Fruit fly (Drosophila melanogaster): ENCODE data around the gene Mat89Ba.

Mat89Ba gene

DNA sequence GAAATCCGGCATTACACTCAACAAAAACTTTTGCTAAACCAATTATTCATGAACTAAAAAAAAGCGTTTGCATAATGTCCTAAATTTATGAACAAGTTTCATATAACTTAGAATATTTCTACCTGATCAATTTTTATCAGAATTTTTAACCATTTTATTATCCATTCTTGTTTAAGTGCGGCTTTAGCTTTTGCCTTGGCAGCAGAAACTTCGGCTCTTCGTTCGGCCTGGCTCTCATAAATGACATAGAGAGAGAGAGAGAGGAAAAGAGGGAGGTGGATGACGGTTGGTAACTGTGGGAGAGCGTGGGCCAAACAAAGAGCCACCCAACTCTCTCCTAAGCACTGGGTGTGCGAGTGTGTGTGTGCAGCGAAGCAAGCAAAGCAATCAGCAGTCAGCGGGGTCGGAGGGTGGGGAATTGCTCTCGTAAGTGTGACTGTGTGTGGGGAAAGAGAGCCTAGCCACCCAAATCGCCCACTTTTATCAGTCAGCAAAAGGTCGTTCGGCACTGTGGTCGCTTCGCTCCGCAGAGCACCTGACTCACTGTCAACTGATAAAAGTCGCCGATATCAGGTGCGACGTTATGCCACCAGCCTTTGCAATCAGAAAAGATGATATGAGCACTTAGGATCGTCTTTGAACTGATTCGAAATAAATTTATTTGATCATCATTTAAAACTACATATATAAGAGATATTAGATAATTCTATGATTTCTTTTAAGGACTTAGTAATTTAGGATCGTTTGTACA lies 47.6 kb downstream of the Mat89Ba start (continued):
- no peak for TF ChIP-seq E2f1 (GFP tag; IDR thresholded peaks at IDR 0.05)
- TF ChIP-seq jing (GFP tag; optimal IDR thresholded peaks at IDR 0.05), result peak; percentile 92
- peak; percentile 98 for TF ChIP-seq ATbp (GFP tag; optimal IDR thresholded peaks at IDR 0.05)
- TF ChIP-seq CG11695 (GFP tag; IDR thresholded peaks at IDR 0.05), result no peak
- peak; percentile 98 for TF ChIP-seq lilli (GFP tag; optimal IDR thresholded peaks at IDR 0.05)
- TF ChIP-seq usp (GFP tag; optimal IDR thresholded peaks at IDR 0.05), result no peak
- peak; percentile 77 for TF ChIP-seq ac (GFP tag; optimal IDR thresholded peaks at IDR 0.05)
- TF ChIP-seq CG12219 (GFP tag; optimal IDR thresholded peaks at IDR 0.05), result peak; percentile 95
- TF ChIP-seq CG12942 (GFP tag; optimal IDR thresholded peaks at IDR 0.05), result peak; percentile 92
- peak; percentile 88 for TF ChIP-seq CG6654 (GFP tag; optimal IDR thresholded peaks at IDR 0.05)
- peak; percentile 98 for TF ChIP-seq CG18262 (tag; optimal IDR thresholded peaks at IDR 0.05)
- peak; percentile 89 for TF ChIP-seq Ets97D (GFP tag; optimal IDR thresholded peaks at IDR 0.05)
- TF ChIP-seq bbx (GFP tag; IDR thresholded peaks at IDR 0.05; ENCODE audit: partially characterized antibody), result no peak
- TF ChIP-seq stc (GFP tag; IDR thresholded peaks at IDR 0.05), result no peak
- peak; percentile 99 for TF ChIP-seq unpg (GFP tag; optimal IDR thresholded peaks at IDR 0.05)
- TF ChIP-seq so (GFP tag; IDR thresholded peaks at IDR 0.05), result no peak
- TF ChIP-seq CG11696 (GFP tag; IDR thresholded peaks at IDR 0.05), result no peak
- TF ChIP-seq CG14860 (GFP tag; IDR thresholded peaks at IDR 0.05; ENCODE audit: partially characterized antibody), result no peak
- peak; percentile 97 for TF ChIP-seq grau (tag; optimal IDR thresholded peaks at IDR 0.05)
- no peak for TF ChIP-seq zfh1 (GFP tag; IDR thresholded peaks at IDR 0.05)
- no peak for TF ChIP-seq peb (GFP tag; IDR thresholded peaks at IDR 0.05)
- no peak for TF ChIP-seq sob (GFP tag; IDR thresholded peaks at IDR 0.05)
- no peak for TF ChIP-seq vnd (GFP tag; IDR thresholded peaks at IDR 0.05; ENCODE audit: partially characterized antibody)
- TF ChIP-seq C15 (GFP tag; IDR thresholded peaks at IDR 0.05), result no peak
- peak; percentile 98 for TF ChIP-seq CoRest (tag; optimal IDR thresholded peaks at IDR 0.05)
- TF ChIP-seq zf30C (GFP tag; optimal IDR thresholded peaks at IDR 0.05), result peak; percentile 82
- peak; percentile 97 for TF ChIP-seq pnt (GFP tag; optimal IDR thresholded peaks at IDR 0.05)
- no peak for TF ChIP-seq H2.0 (GFP tag; IDR thresholded peaks at IDR 0.05)
- TF ChIP-seq tio (GFP tag; optimal IDR thresholded peaks at IDR 0.05), result peak; percentile 94
- peak; percentile 98 for TF ChIP-seq Meics (GFP tag; optimal IDR thresholded peaks at IDR 0.05)
- no peak for TF ChIP-seq tna (GFP tag; IDR thresholded peaks at IDR 0.05; ENCODE audit: partially characterized antibody)
- peak; percentile 88 for TF ChIP-seq D19B (GFP tag; optimal IDR thresholded peaks at IDR 0.05)
- TF ChIP-seq CG9215 (GFP tag; IDR thresholded peaks at IDR 0.05), result no peak
- peak; percentile 97 for TF ChIP-seq CG12744 (GFP tag; optimal IDR thresholded peaks at IDR 0.05)
- TF ChIP-seq pum (GFP tag; optimal IDR thresholded peaks at IDR 0.05), result peak; percentile 97
- peak; percentile 96 for TF ChIP-seq ind (GFP tag; optimal IDR thresholded peaks at IDR 0.05)
- TF ChIP-seq eve (GFP tag; optimal IDR thresholded peaks at IDR 0.05), result peak in 1 of 2 experiments; percentile 99
- no peak for TF ChIP-seq CG7372 (GFP tag; IDR thresholded peaks at IDR 0.05)
- peak; percentile 96 for TF ChIP-seq NC2β (GFP tag; optimal IDR thresholded peaks at IDR 0.05)
- TF ChIP-seq CG12391 (tag; optimal IDR thresholded peaks at IDR 0.05), result peak; percentile 99
- peak; percentile 87 for TF ChIP-seq CG14965 (GFP tag; optimal IDR thresholded peaks at IDR 0.05; ENCODE audit: borderline replicate concordance)
- TF ChIP-seq CHES-1-like (GFP tag; optimal IDR thresholded peaks at IDR 0.05), result peak; percentile 98
- peak; percentile 98 for TF ChIP-seq CG12659 (GFP tag; optimal IDR thresholded peaks at IDR 0.05)
- TF ChIP-seq CG17802 (tag; optimal IDR thresholded peaks at IDR 0.05), result peak; percentile 89
- TF ChIP-seq CG4360 (GFP tag; IDR thresholded peaks at IDR 0.05), result no peak
- TF ChIP-seq NFAT (GFP tag; IDR thresholded peaks at IDR 0.05), result no peak
- TF ChIP-seq Xbp1 (GFP tag; optimal IDR thresholded peaks at IDR 0.05), result peak; percentile 96
- no peak for TF ChIP-seq gce (GFP tag; IDR thresholded peaks at IDR 0.05)
- peak; percentile 93 for TF ChIP-seq sd (tag; optimal IDR thresholded peaks at IDR 0.05)
- peak; percentile 98 for TF ChIP-seq Sox102F (GFP tag; optimal IDR thresholded peaks at IDR 0.05)
